Fruit fly (Drosophila melanogaster) whole organism, embryonic: Measurements from ENCODE around the gene bin.

Source experiments
- ATbp ChIP-seq: fragments of 200-800 bp; sonication (Bioruptor generic); optimal IDR thresholded peaks from 2 replicates; lab custom pipeline; 2017; ENCODE audit warnings: missing biosample characterization, mild to moderate bottlenecking, missing genetic modification characterization, missing genetic modification reagents
- Abd-B ChIP-seq: fragments of 200-800 bp; sonication (Bioruptor generic); optimal IDR thresholded peaks from 2 replicates; lab custom pipeline; 2018; ENCODE audit warnings: missing biosample characterization, mild to moderate bottlenecking, missing genetic modification characterization, moderate library complexity
- CG10147 ChIP-seq: fragments of 200-800 bp; sonication (Bioruptor generic); optimal IDR thresholded peaks from 2 replicates; lab custom pipeline; 2019; ENCODE audit warnings: missing biosample characterization, mild to moderate bottlenecking, missing genetic modification characterization, moderate library complexity
- CG1024 ChIP-seq: fragments of 200-800 bp; sonication (Bioruptor generic); IDR thresholded peaks from 2 replicates; pipeline ENCODE4 v1.3.6; 2022; ENCODE audit warnings: missing biosample characterization, missing genetic modification characterization
- CG11696 ChIP-seq: fragments of 200-800 bp; sonication (Bioruptor generic); IDR thresholded peaks from 2 replicates; pipeline ENCODE4 v1.3.6; 2022; ENCODE audit warnings: missing biosample characterization, missing genetic modification characterization
- CG12391 ChIP-seq: fragments of 200-800 bp; sonication (Bioruptor generic); optimal IDR thresholded peaks from 3 replicates; lab custom pipeline; 2018; ENCODE audit warnings: missing biosample characterization, mild to moderate bottlenecking, missing genetic modification characterization, moderate library complexity
- CG13296 ChIP-seq: fragments of 200-800 bp; sonication (Bioruptor generic); optimal IDR thresholded peaks from 3 replicates; lab custom pipeline; 2018; ENCODE audit warnings: missing biosample characterization, mild to moderate bottlenecking, missing genetic modification characterization
- CG14667 ChIP-seq: fragments of 200-800 bp; sonication (Bioruptor generic); IDR thresholded peaks from 2 replicates; pipeline ENCODE4 v1.3.6; 2022; ENCODE audit warnings: missing biosample characterization, missing genetic modification characterization
- CG30020 ChIP-seq: fragments of 200-800 bp; optimal IDR thresholded peaks from 2 replicates; lab custom pipeline; 2019; ENCODE audit warnings: missing biosample characterization, mild to moderate bottlenecking, missing genetic modification characterization, moderate library complexity
- CG32767 ChIP-seq: fragments of 200-800 bp; sonication (Bioruptor generic); IDR thresholded peaks from 2 replicates; pipeline ENCODE4 v1.3.6; 2022; ENCODE audit warnings: missing biosample characterization, missing genetic modification characterization
- CG3281 ChIP-seq: fragments of 200-800 bp; sonication (Bioruptor generic); optimal IDR thresholded peaks from 3 replicates; lab custom pipeline; 2017; ENCODE audit warnings: missing biosample characterization, mild to moderate bottlenecking, missing genetic modification characterization
- CG3847 ChIP-seq: fragments of 200-800 bp; sonication (Bioruptor generic); IDR thresholded peaks from 2 replicates; pipeline ENCODE4 v1.3.6; 2022; ENCODE audit warnings: missing biosample characterization, missing genetic modification characterization
- CG6175 ChIP-seq: fragments of 200-800 bp; sonication (Bioruptor generic); IDR thresholded peaks from 3 replicates; pipeline ENCODE4 v1.3.6; 2022; ENCODE audit warnings: missing biosample characterization, missing genetic modification characterization
- CG6254 ChIP-seq: fragments of 200-800 bp; sonication (Bioruptor generic); optimal IDR thresholded peaks from 3 replicates; lab custom pipeline; 2017; ENCODE audit warnings: mild to moderate bottlenecking, missing biosample characterization, missing genetic modification reagents, missing genetic modification characterization
- CG7745 ChIP-seq: fragments of 200-800 bp; sonication (Bioruptor generic); optimal IDR thresholded peaks from 2 replicates; lab custom pipeline; 2018; ENCODE audit warnings: missing biosample characterization, mild to moderate bottlenecking, missing genetic modification characterization, moderate library complexity
- CG7963 ChIP-seq: fragments of 200-800 bp; sonication (Bioruptor generic); IDR thresholded peaks from 3 replicates; pipeline ENCODE4 v1.3.6; 2022; ENCODE audit warnings: missing biosample characterization, missing genetic modification characterization; ENCODE audit not compliant: partially characterized antibody
- CG8359 ChIP-seq: fragments of 200-800 bp; sonication (Bioruptor generic); optimal IDR thresholded peaks from 2 replicates; lab custom pipeline; 2017; ENCODE audit warnings: missing biosample characterization, mild to moderate bottlenecking, missing genetic modification characterization, borderline replicate concordance
- CG8924 ChIP-seq: fragments of 200-800 bp; optimal IDR thresholded peaks from 3 replicates; lab custom pipeline; 2019; ENCODE audit warnings: missing biosample characterization, mild to moderate bottlenecking, missing genetic modification characterization, moderate library complexity
- CG9215 ChIP-seq: fragments of 200-800 bp; sonication (Bioruptor generic); IDR thresholded peaks from 2 replicates; pipeline ENCODE4 v1.3.6; 2022; ENCODE audit warnings: missing biosample characterization, missing genetic modification characterization
- CG9797 ChIP-seq: fragments of 200-800 bp; sonication (Bioruptor generic); optimal IDR thresholded peaks from 3 replicates; lab custom pipeline; 2018; ENCODE audit warnings: missing biosample characterization, mild to moderate bottlenecking, missing genetic modification characterization
- CoRest ChIP-seq: fragments of 200-800 bp; sonication (Bioruptor generic); optimal IDR thresholded peaks from 3 replicates; lab custom pipeline; 2018; ENCODE audit warnings: missing biosample characterization, mild to moderate bottlenecking, missing genetic modification characterization, moderate library complexity
- Dll ChIP-seq: fragments of 200-800 bp; sonication (Bioruptor generic); IDR thresholded peaks from 4 replicates; pipeline ENCODE4 v1.3.6; 2022; ENCODE audit warnings: missing biosample characterization, missing genetic modification characterization; ENCODE audit not compliant: partially characterized antibody
- E2f1 ChIP-seq: fragments of 200-800 bp; sonication (Bioruptor generic); IDR thresholded peaks from 2 replicates; pipeline ENCODE4 v1.3.6; 2022; ENCODE audit warnings: missing biosample characterization, missing genetic modification characterization
- Ets97D ChIP-seq: fragments of 200-800 bp; sonication (Bioruptor generic); optimal IDR thresholded peaks from 3 replicates; lab custom pipeline; 2016; ENCODE audit warnings: missing biosample characterization, missing genetic modification characterization
- Fer1 ChIP-seq: fragments of 200-800 bp; sonication (Bioruptor generic); optimal IDR thresholded peaks from 2 replicates; lab custom pipeline; 2017; ENCODE audit warnings: missing biosample characterization, mild to moderate bottlenecking, missing genetic modification characterization
- Hey ChIP-seq: fragments of 200-800 bp; sonication (Bioruptor generic); optimal IDR thresholded peaks from 3 replicates; lab custom pipeline; 2018; ENCODE audit warnings: missing biosample characterization, mild to moderate bottlenecking, missing genetic modification characterization
- Hmr ChIP-seq: fragments of 200-800 bp; sonication (Bioruptor generic); optimal IDR thresholded peaks from 3 replicates; lab custom pipeline; 2017; ENCODE audit warnings: mild to moderate bottlenecking, missing biosample characterization, missing genetic modification reagents, missing genetic modification characterization
- Lim3 ChIP-seq: fragments of 200-800 bp; sonication (Bioruptor generic); IDR thresholded peaks from 2 replicates; pipeline ENCODE4 v1.3.6; 2022; ENCODE audit warnings: missing biosample characterization, missing genetic modification characterization
- Med ChIP-seq: fragments of 200-800 bp; sonication (Bioruptor generic); peaks from one replicate; lab custom pipeline; 2016; ENCODE audit warnings: missing biosample characterization, missing genetic modification characterization, mild to moderate bottlenecking, inconsistent platforms, moderate library complexity
- NC2β ChIP-seq: fragments of 200-800 bp; sonication (Bioruptor generic); optimal IDR thresholded peaks from 2 replicates; lab custom pipeline; 2016; ENCODE audit warnings: missing biosample characterization, missing genetic modification characterization
- Sox100B ChIP-seq: fragments of 200-800 bp; sonication (Bioruptor generic); optimal IDR thresholded peaks from 3 replicates; lab custom pipeline; 2018; ENCODE audit warnings: missing biosample characterization, mild to moderate bottlenecking, missing genetic modification characterization
- Sox102F ChIP-seq: fragments of 200-800 bp; sonication (Bioruptor generic); optimal IDR thresholded peaks from 2 replicates; lab custom pipeline; 2018; ENCODE audit warnings: missing biosample characterization, mild to moderate bottlenecking, missing genetic modification characterization, moderate library complexity
- ato ChIP-seq: fragments of 200-800 bp; sonication (Bioruptor generic); IDR thresholded peaks from 2 replicates; pipeline ENCODE4 v1.3.6; 2022; ENCODE audit warnings: missing biosample characterization, missing genetic modification characterization; ENCODE audit not compliant: partially characterized antibody
- cas ChIP-seq: fragments of 200-800 bp; sonication (Bioruptor generic); IDR thresholded peaks from 2 replicates; pipeline ENCODE4 v1.3.6; 2022; ENCODE audit warnings: missing biosample characterization, missing genetic modification characterization
- cato ChIP-seq: fragments of 200-800 bp; sonication (Bioruptor generic); optimal IDR thresholded peaks from 2 replicates; lab custom pipeline; 2016; ENCODE audit warnings: missing biosample characterization, missing genetic modification characterization, borderline replicate concordance
- dimm ChIP-seq: fragments of 200-800 bp; sonication (Bioruptor generic); IDR thresholded peaks from 2 replicates; pipeline ENCODE4 v1.3.6; 2022; ENCODE audit warnings: missing biosample characterization, missing genetic modification characterization
- dpn ChIP-seq, 2 experiments: fragments of 200-800 bp; sonication (Bioruptor generic); optimal IDR thresholded peaks; 3 replicates each; lab custom pipeline; 2016; ENCODE audit warnings: missing biosample characterization in 2 of 2, missing genetic modification characterization in 2 of 2
- gem ChIP-seq: fragments of 200-800 bp; sonication (Bioruptor generic); optimal IDR thresholded peaks from 2 replicates; lab custom pipeline; 2019; ENCODE audit warnings: missing biosample characterization, mild to moderate bottlenecking, missing genetic modification characterization, moderate library complexity
- grn ChIP-seq: fragments of 200-800 bp; sonication (Bioruptor generic); optimal IDR thresholded peaks from 3 replicates; lab custom pipeline; 2017; ENCODE audit warnings: missing biosample characterization, missing genetic modification characterization
- gsb-n ChIP-seq: fragments of 200-800 bp; sonication (Bioruptor generic); optimal IDR thresholded peaks from 3 replicates; lab custom pipeline; 2018; ENCODE audit warnings: missing biosample characterization, mild to moderate bottlenecking, missing genetic modification characterization
- hbn ChIP-seq: fragments of 200-800 bp; sonication (Bioruptor generic); IDR thresholded peaks from 2 replicates; pipeline ENCODE4 v1.3.6; 2022; ENCODE audit warnings: missing biosample characterization, missing genetic modification characterization; ENCODE audit not compliant: partially characterized antibody
- jigr1 ChIP-seq: fragments of 200-800 bp; sonication (Bioruptor generic); IDR thresholded peaks from 3 replicates; pipeline ENCODE4 v1.3.6; 2022; ENCODE audit warnings: missing biosample characterization, missing genetic modification characterization
- maf-S ChIP-seq: fragments of 200-800 bp; sonication (Bioruptor generic); optimal IDR thresholded peaks from 2 replicates; lab custom pipeline; 2016; ENCODE audit warnings: missing biosample characterization, missing genetic modification characterization
- mam ChIP-seq: fragments of 200-800 bp; sonication (Bioruptor generic); optimal IDR thresholded peaks from 3 replicates; lab custom pipeline; 2016; ENCODE audit warnings: missing biosample characterization, missing genetic modification characterization
- nmo ChIP-seq: fragments of 200-800 bp; sonication (Bioruptor generic); optimal IDR thresholded peaks from 2 replicates; lab custom pipeline; 2018; ENCODE audit warnings: missing biosample characterization, mild to moderate bottlenecking, missing genetic modification characterization, moderate library complexity
- nom ChIP-seq: fragments of 200-800 bp; sonication (Bioruptor generic); optimal IDR thresholded peaks from 2 replicates; lab custom pipeline; 2017; ENCODE audit warnings: missing biosample characterization, missing genetic modification characterization, mild to moderate bottlenecking, moderate library complexity, missing genetic modification reagents
- row ChIP-seq: fragments of 200-800 bp; sonication (Bioruptor generic); IDR thresholded peaks from 3 replicates; pipeline ENCODE4 v1.3.6; 2022; ENCODE audit warnings: missing biosample characterization, missing genetic modification characterization
- sqz ChIP-seq: fragments of 200-800 bp; sonication (Bioruptor generic); optimal IDR thresholded peaks from 3 replicates; lab custom pipeline; 2018; ENCODE audit warnings: missing biosample characterization, mild to moderate bottlenecking, missing genetic modification characterization
- twi ChIP-seq: fragments of 200-800 bp; optimal IDR thresholded peaks from 2 replicates; lab custom pipeline; 2019; ENCODE audit warnings: missing biosample characterization, mild to moderate bottlenecking, missing genetic modification characterization, moderate library complexity
- wor ChIP-seq: fragments of 200-800 bp; sonication (Bioruptor generic); IDR thresholded peaks from 2 replicates; pipeline ENCODE4 v1.3.6; 2022; ENCODE audit warnings: missing biosample characterization, missing genetic modification characterization

bin gene

DNA sequence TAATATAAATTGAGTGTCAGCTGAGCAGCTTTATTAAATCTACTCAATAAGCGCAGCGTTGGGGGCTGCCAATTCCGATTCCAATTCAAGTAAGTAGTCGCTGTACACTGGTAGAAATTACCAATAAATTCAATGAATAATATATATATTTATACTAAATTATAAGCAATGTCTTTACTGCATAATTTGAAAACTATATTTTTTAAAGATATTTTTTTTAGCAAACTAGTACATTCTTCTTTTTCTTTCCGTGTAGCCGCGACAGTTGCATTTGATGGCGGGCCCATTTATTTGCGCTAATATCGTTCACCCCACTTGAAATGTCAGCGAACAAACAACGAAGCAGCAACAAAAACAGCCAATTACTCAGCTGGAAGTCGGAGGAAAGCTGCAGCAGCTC is 13.0 kb upstream of the bin start (continued):
- TF ChIP-seq ATbp (GFP tag; lab: Kevin White, UChicago) = peak; percentile 59
- TF ChIP-seq NC2β = no peak
- TF ChIP-seq sqz (GFP tag; lab: Kevin White, UChicago) = no peak
- TF ChIP-seq cato = no peak
- TF ChIP-seq CG3847 (GFP tag; lab: Robert Waterston, UW) = peak; percentile 19; the same call in 1 of the 2 replicates
- peak; percentile 65 for TF ChIP-seq nmo (GFP tag; lab: Kevin White, UChicago)
- peak; percentile 75 for TF ChIP-seq CG12391 (tag; lab: Kevin White, UChicago)
- peak; percentile 26 for TF ChIP-seq CG8924 (tag; lab: Kevin White, UChicago)
- TF ChIP-seq CG9215 = no peak
- peak; percentile 72 for TF ChIP-seq row (GFP tag; lab: Robert Waterston, UW)
- peak in 1 of 2 experiments; percentile 18 for TF ChIP-seq dpn (GFP tag; optimal IDR thresholded peaks at IDR 0.05; lab: Kevin White, UChicago)
- no peak for TF ChIP-seq twi
- TF ChIP-seq CG3281 (GFP tag; lab: Kevin White, UChicago) = peak; percentile 27
- TF ChIP-seq Abd-B (GFP tag; lab: Kevin White, UChicago) = peak; percentile 62
- peak; percentile 63 for TF ChIP-seq Sox100B
- TF ChIP-seq dimm = peak; percentile 36; the same call in 1 of the 2 replicates
- 0 out of 2 replicates have a peak, but pooled peaks have one; percentile 40 for TF ChIP-seq CG11696 (GFP tag; lab: Robert Waterston, UW)
- TF ChIP-seq CG30020 (tag; lab: Kevin White, UChicago) = no peak
- TF ChIP-seq Dll = no peak
- peak; percentile 53 for TF ChIP-seq gsb-n (tag; lab: Kevin White, UChicago)
- TF ChIP-seq maf-S (GFP tag; lab: Kevin White, UChicago) = no peak
- no peak for TF ChIP-seq CG10147 (GFP tag; lab: Kevin White, UChicago)
- TF ChIP-seq CG8359 = peak; percentile 47
- peak; percentile 67 for TF ChIP-seq CG6254
- no peak for TF ChIP-seq CG6175 (GFP tag; lab: Robert Waterston, UW)
- TF ChIP-seq E2f1 (GFP tag; lab: Robert Waterston, UW) = peak; percentile 65
- no peak for TF ChIP-seq CG13296
- TF ChIP-seq CoRest (tag; lab: Kevin White, UChicago) = peak; percentile 54
- 0 out of 2 replicates have a peak, but pooled peaks have one; percentile 7 for TF ChIP-seq cas (GFP tag; lab: Robert Waterston, UW)
- peak; percentile 52 for TF ChIP-seq CG14667
- no peak for TF ChIP-seq CG9797 (GFP tag; lab: Kevin White, UChicago)
- no peak for TF ChIP-seq CG7745 (tag; lab: Kevin White, UChicago)
- TF ChIP-seq Ets97D (GFP tag; lab: Kevin White, UChicago) = no peak
- no peak for TF ChIP-seq ato
- TF ChIP-seq Hey (tag; lab: Kevin White, UChicago) = no peak
- peak; percentile 57 for TF ChIP-seq Fer1 (GFP tag; lab: Kevin White, UChicago)
- no peak for TF ChIP-seq hbn (GFP tag; lab: Robert Waterston, UW)
- TF ChIP-seq Lim3 = peak; percentile 52; the same call in 1 of the 2 replicates
- TF ChIP-seq CG1024 (GFP tag; lab: Robert Waterston, UW) = 0 out of 2 replicates have a peak, but pooled peaks have one; percentile 25
- TF ChIP-seq Med = peak; percentile 43
- TF ChIP-seq CG32767 = peak; percentile 64; the same call in 1 of the 2 replicates
- TF ChIP-seq jigr1 (GFP tag; lab: Robert Waterston, UW) = no peak
- TF ChIP-seq Hmr (GFP tag; lab: Kevin White, UChicago) = peak; percentile 25
- TF ChIP-seq gem = peak; percentile 79
- peak; percentile 44 for TF ChIP-seq wor (GFP tag; lab: Robert Waterston, UW)
- no peak for TF ChIP-seq CG7963
- no peak for TF ChIP-seq grn
- peak; percentile 20 for TF ChIP-seq nom
- peak; percentile 81 for TF ChIP-seq Sox102F (GFP tag; lab: Kevin White, UChicago)
- no peak for TF ChIP-seq mam (GFP tag; lab: Kevin White, UChicago)
